Worm (Caenorhabditis elegans): ENCODE measurements around the gene F43C9.2.

DNA sequence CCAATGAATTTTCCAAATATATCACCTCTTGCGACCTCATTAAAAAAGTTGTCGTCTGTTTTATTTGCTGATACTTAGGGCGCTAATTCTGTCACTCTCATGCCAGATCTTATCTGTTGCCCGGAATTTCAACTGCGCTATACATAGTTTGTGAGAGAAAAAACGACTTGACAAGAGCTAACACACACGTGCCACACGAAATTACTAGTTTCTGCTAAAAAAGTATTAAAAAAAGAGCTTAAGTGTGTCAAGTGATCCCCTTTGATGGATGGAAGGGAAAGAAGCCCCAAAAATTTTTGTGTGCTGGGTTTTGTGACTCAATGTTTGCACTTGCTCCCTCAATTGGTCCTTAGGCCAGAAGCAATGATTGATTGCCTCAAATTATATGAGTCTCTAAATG lies 42.8 kb upstream of the F43C9.2 start:
- TF ChIP-seq lin-13 (tag; optimal IDR thresholded peaks at IDR 0.05) (no peak), lsy-2 (tag; optimal IDR thresholded peaks at IDR 0.05) (no peak), elt-1 (tag; optimal IDR thresholded peaks at IDR 0.05; ENCODE audit: borderline replicate concordance, insufficient read depth) (no peak), nhr-28 (tag; optimal IDR thresholded peaks at IDR 0.05) (no peak), pha-4 (tag; optimal IDR thresholded peaks at IDR 0.05) (no peak), nhr-76 (tag; optimal IDR thresholded peaks at IDR 0.05) (no peak), unc-62 (GFP tag; optimal IDR thresholded peaks at IDR 0.05) (no peak), unc-39 (tag; optimal IDR thresholded peaks at IDR 0.05) (no peak), snpc-4 (tag; optimal IDR thresholded peaks at IDR 0.05) (no peak), ces-1 (GFP tag; optimal IDR thresholded peaks at IDR 0.05) (no peak), bed-3 (GFP tag; optimal IDR thresholded peaks at IDR 0.05) (no peak)
